Fruit fly (Drosophila melanogaster) whole organism, embryonic: ENCODE results near the gene CG5509.
"Not testable (repeated sequence)": the region's sequence is repeated elsewhere in the genome, so short reads cannot be mapped to it uniquely, and the experiment has no call there.

Source experiments
- CG43689 ChIP-seq: fragments of 200-800 bp; sonication (Bioruptor generic); IDR thresholded peaks from 2 replicates; pipeline ENCODE4 v1.3.6; 2022; ENCODE audit warnings: missing biosample characterization, missing genetic modification characterization
- HHEX ChIP-seq: fragments of 200-800 bp; sonication (Bioruptor generic); optimal IDR thresholded peaks from 3 replicates; lab custom pipeline; 2017; ENCODE audit warnings: missing biosample characterization, mild to moderate bottlenecking, missing genetic modification characterization, missing genetic modification reagents
- Oaz ChIP-seq: fragments of 200-800 bp; sonication (Bioruptor generic); IDR thresholded peaks from 2 replicates; pipeline ENCODE4 v1.3.6; 2022; ENCODE audit warnings: missing biosample characterization, missing genetic modification characterization

Gene CG5509

dm6 chr3R:12502210-12502609 lies 49.9 kb downstream of the CG5509 start, which contains the start of gene Hsp70Bbb:
Gene Hsp70Bbb, plus strand, starts transcription at chr3R:12502510.
- not testable (repeated sequence) for TF ChIP-seq Oaz (GFP tag; lab: Robert Waterston, UW); CG43689 (GFP tag; lab: Robert Waterston, UW); HHEX
